Worm (Caenorhabditis elegans) whole organism, L1 larva: ENCODE data around the gene slc-17.3.

Experiments used
- aly-2 ChIP-seq: fragments of 150-350 bp; optimal IDR thresholded peaks from 2 replicates; lab custom pipeline; 2014; ENCODE audit warnings: missing biosample characterization, missing genetic modification characterization
- ama-1 ChIP-seq: fragments of 150-350 bp; optimal IDR thresholded peaks from 2 replicates; lab custom pipeline; 2014
- efl-1 ChIP-seq, 4 experiments: fragments of 150-350 bp; optimal IDR thresholded peaks in 3 of 4; peaks in 1 of 4; 1 replicate in 1 of 4; 2 replicates in 3 of 4; lab custom pipeline; 2014; ENCODE audit warnings: missing biosample characterization in 2 of 4, missing genetic modification characterization in 2 of 4, missing genetic modification reagents in 2 of 4
- hlh-4 ChIP-seq: sonication (generic microtip); optimal IDR thresholded peaks from 2 replicates; lab custom pipeline; 2016; ENCODE audit warnings: mild to moderate bottlenecking, missing genetic modification characterization, missing compliant biosample characterization
- lin-15B ChIP-seq: fragments of 150-350 bp; sonication (generic microtip); optimal IDR thresholded peaks from 3 replicates; lab custom pipeline; 2014; ENCODE audit warnings: missing biosample characterization, missing genetic modification characterization
- lsy-2 ChIP-seq, 2 experiments: fragments of 150-350 bp; optimal IDR thresholded peaks; 2 replicates each; lab custom pipeline; 2014; ENCODE audit warnings: missing biosample characterization in 2 of 2, missing genetic modification characterization in 2 of 2
- nhr-237 ChIP-seq: fragments of 150-350 bp; optimal IDR thresholded peaks from 2 replicates; lab custom pipeline; 2014; ENCODE audit warnings: missing biosample characterization, missing genetic modification characterization
- rnt-1 ChIP-seq: sonication (generic microtip); optimal IDR thresholded peaks from 2 replicates; lab custom pipeline; 2016; ENCODE audit warnings: mild to moderate bottlenecking, missing genetic modification characterization, moderate library complexity, missing compliant biosample characterization
- skn-1 ChIP-seq: fragments of 150-350 bp; optimal IDR thresholded peaks from 2 replicates; lab custom pipeline; 2014; ENCODE audit warnings: missing biosample characterization, missing genetic modification characterization
- snpc-4 ChIP-seq: fragments of 150-350 bp; optimal IDR thresholded peaks from 2 replicates; lab custom pipeline; 2014; ENCODE audit warnings: missing biosample characterization, missing genetic modification characterization
- sox-4 ChIP-seq: sonication (generic microtip); optimal IDR thresholded peaks from 2 replicates; lab custom pipeline; 2016; ENCODE audit warnings: missing genetic modification characterization, missing compliant biosample characterization
- sptf-1 ChIP-seq: fragments of 150-350 bp; optimal IDR thresholded peaks from 2 replicates; lab custom pipeline; 2014; ENCODE audit warnings: missing biosample characterization, missing genetic modification characterization
- xbp-1 ChIP-seq: sonication (generic microtip); optimal IDR thresholded peaks from 2 replicates; lab custom pipeline; 2016; ENCODE audit warnings: missing genetic modification characterization, missing compliant biosample characterization

- no peak for TF ChIP-seq xbp-1 (tag; lab: Kevin White, UChicago)
- TF ChIP-seq skn-1 (tag; lab: Kevin White, UChicago) = no peak
- TF ChIP-seq rnt-1 = no peak
- TF ChIP-seq snpc-4 (tag; lab: Kevin White, UChicago) = no peak
- no peak for TF ChIP-seq aly-2 (tag; lab: Kevin White, UChicago)
- TF ChIP-seq sox-4 (tag; lab: Kevin White, UChicago) = no peak
- TF ChIP-seq lsy-2 (tag; optimal IDR thresholded peaks at IDR 0.05; lab: Kevin White, UChicago) = no peak
- TF ChIP-seq nhr-237 (tag; lab: Kevin White, UChicago) = no peak
- TF ChIP-seq hlh-4 = no peak
- no peak for TF ChIP-seq efl-1 (optimal IDR thresholded peaks at IDR 0.05; lab: Kevin White, UChicago)
- TF ChIP-seq efl-1 (GFP tag; optimal IDR thresholded peaks at IDR 0.05 in 1 of 2; lab: Kevin White, UChicago) = no peak
- TF ChIP-seq lin-15B (tag; lab: Kevin White, UChicago) = no peak
- no peak for TF ChIP-seq sptf-1 (tag; lab: Kevin White, UChicago)
- TF ChIP-seq ama-1 (lab: Kevin White, UChicago) = no peak
Measured at ce11 chrIII:7896925-7897324, 31.8 kb upstream of the slc-17.3 start, which contains the start of gene ZK688.10.
